Fruit fly (Drosophila melanogaster) ovary, adult (tissue): ENCODE results near the gene CG43896.

Experiments used
- CG17801 ChIP-seq: fragments of 200-800 bp; optimal IDR thresholded peaks from 2 replicates; lab custom pipeline; 2019; ENCODE audit warnings: missing biosample characterization, mild to moderate bottlenecking, missing genetic modification characterization, moderate library complexity; ENCODE audit not compliant: partially characterized antibody

Gene CG43896

dm6 chr3L:11975811-11976210, at the start of gene CG43896:
CG43896 (plus strand) TSS chr3L:11976111.
- no peak for TF ChIP-seq CG17801 (GFP tag; lab: Kevin White, UChicago)

dm6 chr3L:11927287-11927743, 48.6 kb upstream of the CG43896 start, which contains the start of gene byn:
byn (plus strand) TSS chr3L:11927693.
- TF ChIP-seq CG17801 (GFP tag; lab: Kevin White, UChicago), result no peak

- TF ChIP-seq CG17801 (GFP tag; lab: Kevin White, UChicago), result no peak
These were observed 44.3 kb upstream of the CG43896 start for dm6 chr3L:11931619-11932018.

dm6 chr3L:11937270-11937669, 38.6 kb upstream of the CG43896 start:
- no peak for TF ChIP-seq CG17801 (GFP tag; lab: Kevin White, UChicago)

dm6 chr3L:11938716-11939115, 37.2 kb upstream of the CG43896 start, which contains the start of gene CG44837:
CG44837 (minus strand) TSS chr3L:11938872.
- TF ChIP-seq CG17801 (GFP tag; lab: Kevin White, UChicago), result no peak

- no peak for TF ChIP-seq CG17801 (GFP tag; lab: Kevin White, UChicago)
These were observed 34.3 kb upstream of the CG43896 start, which contains the start of gene Rpt4R for dm6 chr3L:11941612-11942011. Rpt4R (plus strand) TSS chr3L:11941912.

dm6 chr3L:11944752-11945151, 31.2 kb upstream of the CG43896 start, which contains the start of gene CG5883:
CG5883 (minus strand) TSS chr3L:11944852.
- no peak for TF ChIP-seq CG17801 (GFP tag; lab: Kevin White, UChicago)

dm6 chr3L:11947357-11947756, 28.6 kb upstream of the CG43896 start, which contains the start of gene CG7252:
CG7252 (plus strand) TSS chr3L:11947675.
- TF ChIP-seq CG17801 (GFP tag; lab: Kevin White, UChicago), result no peak

dm6 chr3L:11949539-11949938, 26.4 kb upstream of the CG43896 start, which contains the start of gene CG17826:
CG17826 (plus strand) TSS chr3L:11949839.
- TF ChIP-seq CG17801 (GFP tag; lab: Kevin White, UChicago), result no peak

- no peak for TF ChIP-seq CG17801 (GFP tag; lab: Kevin White, UChicago)
These were observed 22.7 kb upstream of the CG43896 start, which contains the start of gene obst-G for dm6 chr3L:11953217-11953616. obst-G (minus strand) TSS chr3L:11953317.

- TF ChIP-seq CG17801 (GFP tag; lab: Kevin White, UChicago), result no peak
These were observed 22.1 kb upstream of the CG43896 start, which contains the start of gene CG7248 for dm6 chr3L:11953783-11954182. CG7248 (plus strand) TSS chr3L:11954083.

- no peak for TF ChIP-seq CG17801 (GFP tag; lab: Kevin White, UChicago)
These were observed 18.1 kb upstream of the CG43896 start, which contains the start of the genes CG11570 and CG43294 for dm6 chr3L:11957669-11958333. CG11570 (minus strand) TSS chr3L:11957769. CG43294 (plus strand) TSS chr3L:11958283.

dm6 chr3L:11966104-11966503, 9.8 kb upstream of the CG43896 start, which contains the start of gene prc:
prc (minus strand) TSS chr3L:11966131.
- no peak for TF ChIP-seq CG17801 (GFP tag; lab: Kevin White, UChicago)

- TF ChIP-seq CG17801 (GFP tag; lab: Kevin White, UChicago), result no peak
These were observed 3.0 kb upstream of the CG43896 start, which contains the start of gene Muc68E for dm6 chr3L:11972879-11973278. Muc68E (minus strand) TSS chr3L:11972979.

dm6 chr3L:11973690-11974089, 2.2 kb upstream of the CG43896 start, which contains the start of gene CG42397:
CG42397 (minus strand) TSS chr3L:11973790.
- TF ChIP-seq CG17801 (GFP tag; lab: Kevin White, UChicago), result no peak
